Fruit fly (Drosophila melanogaster) whole organism, prepupa: Measurements from ENCODE around the gene CG5418.

ENCODE experiments used
- CG1621 ChIP-seq: fragments of 200-800 bp; sonication (Bioruptor generic); optimal IDR thresholded peaks from 3 replicates; lab custom pipeline; 2018; ENCODE audit warnings: missing biosample characterization, mild to moderate bottlenecking, missing genetic modification characterization
- CG9139 ChIP-seq: fragments of 200-800 bp; sonication (Bioruptor generic); optimal IDR thresholded peaks from 3 replicates; lab custom pipeline; 2017; ENCODE audit warnings: missing biosample characterization, mild to moderate bottlenecking, missing genetic modification characterization
- Gug ChIP-seq: fragments of 200-800 bp; sonication (Bioruptor generic); IDR thresholded peaks from 2 replicates; pipeline ENCODE4 v1.3.6; 2022; ENCODE audit warnings: missing biosample characterization, missing genetic modification characterization
- Sox102F ChIP-seq: fragments of 200-800 bp; sonication (Bioruptor generic); optimal IDR thresholded peaks from 2 replicates; lab custom pipeline; 2016; ENCODE audit warnings: missing biosample characterization, mild to moderate bottlenecking, missing genetic modification characterization
- dsx ChIP-seq: fragments of 200-800 bp; optimal IDR thresholded peaks from 3 replicates; lab custom pipeline; 2019; ENCODE audit warnings: missing biosample characterization, mild to moderate bottlenecking, missing genetic modification characterization, moderate library complexity; ENCODE audit not compliant: poor library complexity, severe bottlenecking
- fkh ChIP-seq: fragments of 200-800 bp; sonication (Bioruptor generic); optimal IDR thresholded peaks from 3 replicates; lab custom pipeline; 2017; ENCODE audit warnings: missing biosample characterization, mild to moderate bottlenecking, missing genetic modification characterization, moderate library complexity
- ss ChIP-seq, 2 experiments: fragments of 200-800 bp; sonication (Bioruptor generic); optimal IDR thresholded peaks; 2 replicates in 1 of 2; 3 replicates in 1 of 2; lab custom pipeline; 2017 to 2018; ENCODE audit warnings: mild to moderate bottlenecking in 2 of 2, missing biosample characterization in 2 of 2, missing genetic modification characterization in 2 of 2, moderate library complexity in 1 of 2
- vri ChIP-seq: fragments of 200-800 bp; sonication (Bioruptor generic); optimal IDR thresholded peaks from 3 replicates; lab custom pipeline; 2016; ENCODE audit warnings: missing biosample characterization, mild to moderate bottlenecking, missing genetic modification characterization

DNA sequence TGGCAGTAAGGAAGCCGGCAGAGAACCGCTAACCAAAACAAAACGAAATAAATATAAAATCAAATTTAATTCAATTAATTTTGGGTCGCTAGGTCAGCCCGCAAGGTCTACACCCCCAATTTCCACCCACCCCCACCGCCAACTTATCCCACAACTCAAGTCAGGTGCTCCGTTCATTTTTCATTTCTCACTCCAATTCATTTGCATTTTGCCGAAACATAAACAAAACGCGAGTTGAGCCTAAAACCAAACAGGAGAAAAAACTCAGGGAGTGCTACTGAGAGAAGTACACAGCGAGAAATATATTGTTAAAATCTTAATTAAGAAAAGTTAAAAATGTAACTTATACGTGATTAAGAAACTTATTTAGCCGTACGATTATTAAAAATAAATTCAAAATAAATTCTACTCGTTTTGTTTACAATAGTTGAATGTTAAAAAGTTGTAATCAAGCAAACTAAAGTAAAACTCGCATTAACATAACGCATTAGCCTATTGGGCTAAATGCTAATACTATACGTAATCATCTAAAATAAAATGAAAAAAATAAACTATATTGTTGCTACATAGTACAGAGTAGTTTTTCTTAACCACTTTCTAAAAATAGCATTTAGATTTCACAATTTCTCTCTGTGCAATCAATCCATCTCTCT is 37.4 kb downstream of the CG5418 start:
- TF ChIP-seq Gug (GFP tag; lab: Robert Waterston, UW) = no peak
- no peak for TF ChIP-seq dsx
- TF ChIP-seq CG9139 (GFP tag; lab: Kevin White, UChicago) = no peak
- no peak for TF ChIP-seq CG1621 (tag; lab: Kevin White, UChicago)
- TF ChIP-seq Sox102F (GFP tag; lab: Kevin White, UChicago) = no peak
- TF ChIP-seq ss (GFP tag; optimal IDR thresholded peaks at IDR 0.05; lab: Kevin White, UChicago) = no peak
- TF ChIP-seq fkh (GFP tag; lab: Kevin White, UChicago) = no peak
- no peak for TF ChIP-seq vri (GFP tag; lab: Kevin White, UChicago)
